Fruit fly (Drosophila melanogaster): ENCODE results near the gene CG13305.

Gene CG13305

DNA sequence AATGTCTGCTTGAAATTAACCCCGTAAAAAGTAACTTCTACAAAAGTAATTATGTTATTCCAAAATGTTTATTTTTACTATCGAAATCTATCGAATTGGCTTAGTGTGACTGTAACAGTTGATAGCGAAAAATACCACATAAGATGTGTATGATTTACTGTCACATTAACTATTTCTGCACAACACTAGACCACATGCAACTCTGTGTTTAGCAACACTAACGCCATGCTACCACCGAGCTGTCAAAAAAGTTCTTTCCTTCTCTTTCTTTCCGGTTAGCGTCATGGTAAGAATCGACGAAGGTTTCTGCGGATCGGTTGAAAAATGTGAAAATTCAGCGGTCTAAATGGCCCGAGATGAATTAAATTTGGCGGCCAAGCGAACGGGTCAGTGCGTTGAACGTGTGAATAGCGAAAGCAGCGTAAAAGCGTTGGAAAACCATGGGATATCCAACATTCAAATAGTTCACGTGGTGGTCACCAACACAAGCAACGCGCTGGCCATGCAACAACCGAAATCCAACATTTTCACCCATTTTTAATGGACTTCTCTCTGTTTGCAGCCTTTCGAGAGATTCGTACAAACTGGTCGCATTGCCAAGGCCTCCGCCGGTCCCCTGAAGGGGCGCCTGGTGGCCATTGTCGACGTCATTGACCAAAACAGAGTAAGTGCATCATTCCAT is 45.7 kb downstream of the CG13305 start, which contains the start of the genes Nelf-E and RpL14 (continued):
- peak; percentile 73 for TF ChIP-seq Poxn (GFP tag; IDR thresholded peaks at IDR 0.05)
- TF ChIP-seq Atf-2 (GFP tag; optimal IDR thresholded peaks at IDR 0.05): peak; percentile 86
- peak; percentile 89 for TF ChIP-seq CG14050 (GFP tag; IDR thresholded peaks at IDR 0.05)
- peak; percentile 93 for TF ChIP-seq Dip3 (GFP tag; optimal IDR thresholded peaks at IDR 0.05)
- TF ChIP-seq en (GFP tag; optimal IDR thresholded peaks at IDR 0.05): peak; percentile 90
- peak; percentile 100 for TF ChIP-seq CG2116 (GFP tag; optimal IDR thresholded peaks at IDR 0.05)
- peak; percentile 38 for TF ChIP-seq pros (GFP tag; optimal IDR thresholded peaks at IDR 0.05)
- peak; percentile 95 for TF ChIP-seq CG17186 (GFP tag; optimal IDR thresholded peaks at IDR 0.05)
- TF ChIP-seq Lim3 (GFP tag; IDR thresholded peaks at IDR 0.05): 0 out of 2 replicates have a peak, but pooled peaks have one; percentile 42
- peak; percentile 86 for TF ChIP-seq sim (GFP tag; IDR thresholded peaks at IDR 0.05)
- TF ChIP-seq crc (GFP tag; optimal IDR thresholded peaks at IDR 0.05): peak; percentile 93
- peak; percentile 73; the same call in 1 of the 2 replicates for TF ChIP-seq CG32767 (GFP tag; IDR thresholded peaks at IDR 0.05)
- TF ChIP-seq hth (optimal IDR thresholded peaks at IDR 0.05): no peak
- peak; percentile 61; the same call in 1 of the 2 replicates for TF ChIP-seq Bgb (GFP tag; IDR thresholded peaks at IDR 0.05; ENCODE audit: partially characterized antibody)
- TF ChIP-seq gsb-n (tag; optimal IDR thresholded peaks at IDR 0.05): peak; percentile 96
- peak; percentile 98 for TF ChIP-seq HmgZ (tag; optimal IDR thresholded peaks at IDR 0.05)
- TF ChIP-seq CG9797 (GFP tag; optimal IDR thresholded peaks at IDR 0.05): peak; percentile 99
